Fruit fly (Drosophila melanogaster) whole organism, wandering third instar larva: Measurements from ENCODE around the gene Asator.

Experiments
- Mio ChIP-seq: sonication (Bioruptor generic); optimal IDR thresholded peaks from 2 replicates; lab custom pipeline; 2016; ENCODE audit warnings: missing biosample characterization, missing genetic modification characterization
- Myc ChIP-seq: fragments of >200 bp; optimal IDR thresholded peaks from 2 replicates; lab custom pipeline; 2017
- Sp1 ChIP-seq: fragments of 200-800 bp; sonication (Bioruptor generic); optimal IDR thresholded peaks from 3 replicates; lab custom pipeline; 2019; ENCODE audit warnings: missing biosample characterization, mild to moderate bottlenecking, missing genetic modification characterization, moderate library complexity
- fru ChIP-seq: fragments of 200-800 bp; sonication (Bioruptor generic); optimal IDR thresholded peaks from 3 replicates; lab custom pipeline; 2016; ENCODE audit warnings: missing biosample characterization, mild to moderate bottlenecking, missing genetic modification characterization
- psq ChIP-seq: fragments of 200-800 bp; sonication (Bioruptor generic); optimal IDR thresholded peaks from 3 replicates; lab custom pipeline; 2017; ENCODE audit warnings: missing biosample characterization, mild to moderate bottlenecking, missing genetic modification characterization, moderate library complexity

dm6 chr4:443592-444257, 45.1 kb downstream of the Asator start, which contains the start of gene lgs:
- TF ChIP-seq psq (GFP tag; lab: Kevin White, UChicago) (no peak), Sp1 (GFP tag; lab: Kevin White, UChicago) (no peak), Myc (no peak), fru (GFP tag; lab: Kevin White, UChicago) (peak; percentile 66), Mio (no peak)
